Fruit fly (Drosophila melanogaster): ENCODE measurements around the gene CG46280.
A peak's percentile ranks its signal among the peaks of the same experiment; 100 is the strongest.

CG46280 gene

DNA sequence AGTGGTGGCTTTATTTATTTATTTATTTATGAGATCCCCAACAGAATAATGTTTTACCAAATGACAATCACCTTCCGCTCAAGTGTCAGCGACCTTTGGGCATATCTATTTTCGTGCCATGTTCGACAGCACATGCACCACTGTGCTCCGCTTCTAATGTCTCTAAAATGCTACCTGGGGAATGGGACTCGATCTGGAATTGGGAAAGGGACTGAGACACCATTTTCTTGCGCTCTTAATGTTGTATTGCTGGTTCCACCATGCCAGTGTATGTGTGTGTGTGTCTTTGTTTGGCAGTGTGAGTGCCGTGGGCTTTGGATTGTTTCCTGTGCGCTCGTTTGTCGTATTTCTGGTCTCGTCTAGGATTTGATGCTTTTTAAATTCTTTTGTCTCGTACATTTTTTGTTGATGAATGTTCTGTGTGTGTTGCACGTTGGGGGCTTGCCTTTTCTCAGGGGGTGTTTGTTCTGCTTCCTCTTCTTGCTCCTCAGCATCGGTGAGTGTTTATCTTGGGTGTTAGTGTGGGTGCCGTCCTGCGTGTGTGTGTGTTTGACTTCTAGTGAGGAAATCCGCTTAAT lies 34.8 kb upstream of the CG46280 start:
- TF ChIP-seq Hnf4 (GFP tag; optimal IDR thresholded peaks at IDR 0.05), result no peak
- no peak for TF ChIP-seq Mio (GFP tag; optimal IDR thresholded peaks at IDR 0.05)
- TF ChIP-seq usp (GFP tag; optimal IDR thresholded peaks at IDR 0.05), result no peak
- no peak for TF ChIP-seq Dfd (GFP tag; optimal IDR thresholded peaks at IDR 0.05)

DNA sequence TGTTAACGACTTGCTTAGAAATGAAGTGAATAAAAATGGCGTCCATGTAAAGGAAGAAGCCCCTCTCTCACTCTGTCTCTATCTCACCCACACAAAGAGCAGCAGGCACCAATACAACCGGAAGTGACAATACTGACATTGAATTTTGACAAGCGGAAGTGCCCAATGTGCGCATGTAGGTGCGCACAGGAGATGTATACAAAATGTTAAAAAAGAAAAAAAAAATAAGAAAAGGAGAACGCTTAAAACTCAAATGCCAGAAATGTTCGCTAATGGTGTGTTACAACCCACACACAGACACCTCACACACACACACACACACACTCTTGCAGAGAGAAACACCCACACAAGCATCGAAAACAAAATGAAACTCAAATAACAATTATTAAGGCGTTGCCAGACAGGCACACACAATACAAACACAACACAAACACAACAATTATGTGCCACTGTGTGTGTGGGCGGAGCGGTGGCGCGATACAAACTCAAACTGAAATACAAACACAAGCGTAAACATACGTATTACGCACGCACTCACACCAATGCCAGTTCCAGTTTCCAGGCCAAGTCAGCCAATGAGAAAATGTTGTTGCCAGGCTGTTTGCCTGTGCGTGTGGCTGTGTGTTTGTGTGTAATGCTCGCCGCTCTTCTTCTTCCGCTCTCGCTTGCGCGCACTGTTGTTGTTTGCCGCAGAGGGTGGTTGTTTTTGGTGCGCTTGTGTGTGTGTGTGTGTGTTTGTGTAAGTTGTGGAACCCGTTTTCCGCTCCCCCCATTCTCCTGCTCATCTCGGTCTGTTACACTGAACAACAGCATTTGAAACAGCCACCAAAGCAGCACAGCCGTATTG lies 33.5 kb upstream of the CG46280 start:
- TF ChIP-seq woc (GFP tag; optimal IDR thresholded peaks at IDR 0.05), result peak; percentile 14
- TF ChIP-seq Abd-B (GFP tag; optimal IDR thresholded peaks at IDR 0.05), result peak; percentile 69
- TF ChIP-seq Jra (GFP tag; optimal IDR thresholded peaks at IDR 0.05), result peak; percentile 47
- TF ChIP-seq Dfd (GFP tag; optimal IDR thresholded peaks at IDR 0.05), result peak; percentile 6
- TF ChIP-seq dl (GFP tag; optimal IDR thresholded peaks at IDR 0.05; ENCODE audit: insufficient read depth in 1 of 2, partially characterized antibody in 2 of 2), result no peak
- peak; percentile 97 for TF ChIP-seq N (GFP tag; optimal IDR thresholded peaks at IDR 0.05)
- peak; percentile 23 for TF ChIP-seq Dif (GFP tag; optimal IDR thresholded peaks at IDR 0.05; ENCODE audit: partially characterized antibody)
- no peak for TF ChIP-seq CG9705 (GFP tag; optimal IDR thresholded peaks at IDR 0.05)
- peak; percentile 53 for TF ChIP-seq Hr83 (GFP tag; optimal IDR thresholded peaks at IDR 0.05; ENCODE audit: poor library complexity, severe bottlenecking)
- TF ChIP-seq Vsx2 (GFP tag; optimal IDR thresholded peaks at IDR 0.05; ENCODE audit: partially characterized antibody), result peak; percentile 67
- no peak for TF ChIP-seq Hnf4 (GFP tag; optimal IDR thresholded peaks at IDR 0.05)
- no peak for TF ChIP-seq Mio (GFP tag; optimal IDR thresholded peaks at IDR 0.05)

DNA sequence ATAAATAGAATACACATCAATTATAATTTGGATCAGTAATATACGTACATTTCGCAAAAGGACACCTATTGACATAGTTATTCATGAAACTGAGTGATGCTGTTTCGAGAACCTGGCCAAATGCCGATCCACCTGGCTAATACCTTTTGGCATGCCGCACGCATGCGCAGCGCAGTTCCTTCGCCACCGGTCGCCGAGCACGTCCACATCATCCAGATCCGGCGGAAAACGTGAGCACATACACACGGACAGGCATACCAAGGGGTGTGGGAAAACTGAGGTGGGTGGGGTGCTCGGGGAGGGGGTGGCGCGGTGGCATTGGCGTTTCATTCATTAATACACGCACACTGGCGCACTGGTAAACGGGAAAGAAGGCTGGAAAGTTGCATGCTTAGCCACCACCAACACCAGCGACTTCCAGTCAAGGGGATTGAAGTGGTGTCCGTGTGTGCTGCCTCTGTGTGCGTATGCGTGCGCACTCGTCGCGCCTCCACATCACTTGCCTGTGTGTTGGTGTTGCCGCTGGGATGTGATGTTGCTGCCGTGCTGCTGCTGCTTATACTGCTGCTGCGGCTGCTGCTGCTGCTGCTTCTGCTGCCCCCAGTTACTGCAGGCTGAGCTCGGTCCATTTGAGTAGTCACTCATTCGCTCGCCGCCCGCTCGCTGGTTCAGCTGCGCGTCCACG lies 26.8 kb upstream of the CG46280 start, which contains the start of gene sim:
sim (plus strand) TSS at position 635 of the 685 bp plus-strand sequence.
- TF ChIP-seq Dfd (GFP tag; optimal IDR thresholded peaks at IDR 0.05) (no peak), pan (optimal IDR thresholded peaks at IDR 0.05) (no peak), Rel (GFP tag; optimal IDR thresholded peaks at IDR 0.05) (no peak), Rel (tag; optimal IDR thresholded peaks at IDR 0.05) (no peak), rgr (GFP tag; optimal IDR thresholded peaks at IDR 0.05) (no peak), sage (GFP tag; optimal IDR thresholded peaks at IDR 0.05) (no peak), jim (GFP tag; optimal IDR thresholded peaks at IDR 0.05) (no peak), Hnf4 (GFP tag; optimal IDR thresholded peaks at IDR 0.05) (no peak), usp (GFP tag; optimal IDR thresholded peaks at IDR 0.05) (no peak)

DNA sequence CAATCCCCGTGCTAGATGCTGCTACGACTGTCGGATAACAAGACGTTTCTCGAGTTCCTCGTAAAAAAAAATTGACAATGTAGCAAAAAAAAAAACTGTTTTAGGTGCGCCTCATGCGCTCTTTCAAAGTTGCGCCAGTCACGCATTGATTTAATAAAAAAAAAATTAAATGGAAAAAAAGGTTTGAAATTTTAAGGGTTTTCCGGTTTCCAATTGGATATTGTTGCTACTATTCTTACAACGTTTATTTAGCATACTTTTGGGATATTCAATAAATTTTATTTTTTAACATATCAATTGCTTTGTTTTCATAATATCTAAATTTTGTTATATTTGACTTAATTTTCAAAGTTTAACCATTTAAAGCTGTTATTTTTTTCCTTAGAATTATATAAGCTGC lies 26.1 kb upstream of the CG46280 start:
- TF ChIP-seq psq (GFP tag; optimal IDR thresholded peaks at IDR 0.05) (no peak), h (GFP tag; optimal IDR thresholded peaks at IDR 0.05) (no peak), jim (GFP tag; optimal IDR thresholded peaks at IDR 0.05) (no peak), GATAd (GFP tag; optimal IDR thresholded peaks at IDR 0.05) (no peak), foxo (GFP tag; optimal IDR thresholded peaks at IDR 0.05) (no peak), sv (GFP tag; optimal IDR thresholded peaks at IDR 0.05) (no peak), brk (GFP tag; optimal IDR thresholded peaks at IDR 0.05) (no peak), tai (GFP tag; optimal IDR thresholded peaks at IDR 0.05) (no peak), br (GFP tag; optimal IDR thresholded peaks at IDR 0.05) (no peak), Sp1 (GFP tag; optimal IDR thresholded peaks at IDR 0.05) (no peak), pan (optimal IDR thresholded peaks at IDR 0.05) (no peak), OdsH (GFP tag; optimal IDR thresholded peaks at IDR 0.05) (no peak), Dfd (GFP tag; optimal IDR thresholded peaks at IDR 0.05) (no peak), dl (GFP tag; optimal IDR thresholded peaks at IDR 0.05; ENCODE audit: insufficient read depth in 1 of 2, partially characterized antibody in 2 of 2) (no peak), rgr (GFP tag; optimal IDR thresholded peaks at IDR 0.05) (no peak), Rel (GFP tag; optimal IDR thresholded peaks at IDR 0.05) (no peak), Rel (tag; optimal IDR thresholded peaks at IDR 0.05) (no peak)

Data from whole organism, wandering third instar larva.